Fruit fly (Drosophila melanogaster) whole organism, embryonic: ENCODE results near the gene CG8142.

Source experiments
- Atf6 ChIP-seq: fragments of 200-800 bp; sonication (Bioruptor generic); IDR thresholded peaks from 2 replicates; pipeline ENCODE4 v1.3.6; 2022; ENCODE audit warnings: missing biosample characterization, missing genetic modification characterization
- B-H1 ChIP-seq: fragments of 200-800 bp; sonication (Bioruptor generic); IDR thresholded peaks from 3 replicates; pipeline ENCODE4 v1.3.6; 2022; ENCODE audit warnings: missing biosample characterization, missing genetic modification characterization
- CG11085 ChIP-seq: fragments of 200-800 bp; sonication (Bioruptor generic); IDR thresholded peaks from 2 replicates; pipeline ENCODE4 v1.3.6; 2022; ENCODE audit warnings: missing biosample characterization, missing genetic modification characterization
- CG11504 ChIP-seq: fragments of 200-800 bp; sonication (Bioruptor generic); optimal IDR thresholded peaks from 3 replicates; lab custom pipeline; 2019; ENCODE audit warnings: missing biosample characterization, mild to moderate bottlenecking, missing genetic modification characterization, moderate library complexity
- CG13296 ChIP-seq: fragments of 200-800 bp; sonication (Bioruptor generic); optimal IDR thresholded peaks from 3 replicates; lab custom pipeline; 2018; ENCODE audit warnings: missing biosample characterization, mild to moderate bottlenecking, missing genetic modification characterization
- CG14050 ChIP-seq: fragments of 200-800 bp; sonication (Bioruptor generic); IDR thresholded peaks from 3 replicates; pipeline ENCODE4 v1.3.6; 2022; ENCODE audit warnings: missing biosample characterization, missing genetic modification characterization
- CG14710 ChIP-seq: fragments of 200-800 bp; sonication (Bioruptor generic); optimal IDR thresholded peaks from 3 replicates; lab custom pipeline; 2019; ENCODE audit warnings: missing biosample characterization, mild to moderate bottlenecking, missing genetic modification characterization, moderate library complexity
- CG14965 ChIP-seq: fragments of 200-800 bp; sonication (Bioruptor generic); optimal IDR thresholded peaks from 2 replicates; lab custom pipeline; 2016; ENCODE audit warnings: missing biosample characterization, missing genetic modification characterization, borderline replicate concordance
- CG1602 ChIP-seq: fragments of 200-800 bp; sonication (Bioruptor generic); optimal IDR thresholded peaks from 3 replicates; lab custom pipeline; 2016; ENCODE audit warnings: missing biosample characterization, missing genetic modification characterization
- CG16779 ChIP-seq: fragments of 200-800 bp; sonication (Bioruptor generic); IDR thresholded peaks from 2 replicates; pipeline ENCODE4 v1.3.6; 2022; ENCODE audit warnings: missing biosample characterization, missing genetic modification characterization
- CG17361 ChIP-seq: fragments of 200-800 bp; sonication (Bioruptor generic); IDR thresholded peaks from 3 replicates; pipeline ENCODE4 v1.3.6; 2022; ENCODE audit warnings: missing biosample characterization, missing genetic modification characterization
- CG1792 ChIP-seq: fragments of 200-800 bp; sonication (Bioruptor generic); optimal IDR thresholded peaks from 2 replicates; lab custom pipeline; 2016; ENCODE audit warnings: missing biosample characterization, missing genetic modification characterization
- CG3163 ChIP-seq: fragments of 200-800 bp; sonication (Bioruptor generic); optimal IDR thresholded peaks from 3 replicates; lab custom pipeline; 2016; ENCODE audit warnings: missing biosample characterization, missing genetic modification characterization
- CG3407 ChIP-seq: fragments of 200-800 bp; sonication (Bioruptor generic); optimal IDR thresholded peaks from 2 replicates; lab custom pipeline; 2018; ENCODE audit warnings: missing biosample characterization, mild to moderate bottlenecking, missing genetic modification characterization
- CG3838 ChIP-seq: fragments of 200-800 bp; sonication (Bioruptor generic); optimal IDR thresholded peaks from 3 replicates; lab custom pipeline; 2016; ENCODE audit warnings: missing biosample characterization, missing genetic modification characterization
- CG4820 ChIP-seq: fragments of 200-800 bp; sonication (Bioruptor generic); optimal IDR thresholded peaks from 3 replicates; lab custom pipeline; 2016; ENCODE audit warnings: missing biosample characterization, missing genetic modification characterization
- CG7745 ChIP-seq: fragments of 200-800 bp; sonication (Bioruptor generic); optimal IDR thresholded peaks from 2 replicates; lab custom pipeline; 2018; ENCODE audit warnings: missing biosample characterization, mild to moderate bottlenecking, missing genetic modification characterization, moderate library complexity
- CG7987 ChIP-seq: fragments of 200-800 bp; sonication (Bioruptor generic); optimal IDR thresholded peaks from 2 replicates; lab custom pipeline; 2018; ENCODE audit warnings: missing biosample characterization, mild to moderate bottlenecking, missing genetic modification characterization, moderate library complexity
- CG8281 ChIP-seq: fragments of 200-800 bp; sonication (Bioruptor generic); optimal IDR thresholded peaks from 2 replicates; lab custom pipeline; 2018; ENCODE audit warnings: missing biosample characterization, mild to moderate bottlenecking, missing genetic modification characterization, moderate library complexity
- Chrac-16 ChIP-seq: fragments of 200-800 bp; sonication (Bioruptor generic); optimal IDR thresholded peaks from 3 replicates; lab custom pipeline; 2016; ENCODE audit warnings: missing biosample characterization, missing genetic modification characterization
- Dip2 ChIP-seq: fragments of 200-800 bp; sonication (Bioruptor generic); IDR thresholded peaks from 2 replicates; pipeline ENCODE4 v1.3.6; 2022; ENCODE audit warnings: missing biosample characterization, missing genetic modification characterization
- Dref ChIP-seq: fragments of 200-800 bp; sonication (Bioruptor generic); IDR thresholded peaks from 2 replicates; pipeline ENCODE4 v1.3.6; 2022; ENCODE audit warnings: missing biosample characterization, missing genetic modification characterization
- Gsc ChIP-seq: fragments of 200-800 bp; sonication (Bioruptor generic); IDR thresholded peaks from 2 replicates; pipeline ENCODE4 v1.3.6; 2022; ENCODE audit warnings: missing biosample characterization, missing genetic modification characterization
- HLHmδ ChIP-seq: fragments of 200-800 bp; sonication (Bioruptor generic); optimal IDR thresholded peaks from 2 replicates; lab custom pipeline; 2018; ENCODE audit warnings: missing biosample characterization, mild to moderate bottlenecking, missing genetic modification characterization, moderate library complexity
- Hey ChIP-seq: fragments of 200-800 bp; sonication (Bioruptor generic); optimal IDR thresholded peaks from 3 replicates; lab custom pipeline; 2018; ENCODE audit warnings: missing biosample characterization, mild to moderate bottlenecking, missing genetic modification characterization
- Hr78 ChIP-seq, 2 experiments: fragments of 200-800 bp in 1 of 2; fragments of >200 bp in 1 of 2; sonication (Bioruptor generic) in 1 of 2; optimal IDR thresholded peaks; 2 replicates each; lab custom pipeline; 2017 to 2019; ENCODE audit warnings: missing biosample characterization in 2 of 2, missing genetic modification characterization in 2 of 2, mild to moderate bottlenecking in 1 of 2, moderate library complexity in 1 of 2
- MESR4 ChIP-seq: fragments of 200-800 bp; sonication (Bioruptor generic); optimal IDR thresholded peaks from 2 replicates; lab custom pipeline; 2018; ENCODE audit warnings: missing biosample characterization, mild to moderate bottlenecking, missing genetic modification characterization, moderate library complexity
- Oli ChIP-seq: fragments of 200-800 bp; sonication (Bioruptor generic); optimal IDR thresholded peaks from 2 replicates; lab custom pipeline; 2018; ENCODE audit warnings: missing biosample characterization, mild to moderate bottlenecking, missing genetic modification characterization, moderate library complexity
- Poxn ChIP-seq: fragments of 200-800 bp; sonication (Bioruptor generic); IDR thresholded peaks from 2 replicates; pipeline ENCODE4 v1.3.6; 2022; ENCODE audit warnings: missing biosample characterization, missing genetic modification characterization
- Vsx1 ChIP-seq: fragments of 200-800 bp; sonication (Bioruptor generic); optimal IDR thresholded peaks from 2 replicates; lab custom pipeline; 2017; ENCODE audit warnings: missing biosample characterization, mild to moderate bottlenecking, missing genetic modification characterization, missing genetic modification reagents
- Xbp1 ChIP-seq: fragments of 200-800 bp; sonication (Bioruptor generic); optimal IDR thresholded peaks from 3 replicates; lab custom pipeline; 2016; ENCODE audit warnings: missing biosample characterization, mild to moderate bottlenecking, missing genetic modification characterization
- bab2 ChIP-seq: fragments of 200-800 bp; sonication (Bioruptor generic); optimal IDR thresholded peaks from 2 replicates; lab custom pipeline; 2016; ENCODE audit warnings: missing biosample characterization, missing genetic modification characterization
- cad ChIP-seq: fragments of >200 bp; optimal IDR thresholded peaks from 2 replicates; lab custom pipeline; 2017; ENCODE audit warnings: missing biosample characterization, missing genetic modification characterization
- crp ChIP-seq, 2 experiments: fragments of 200-800 bp; sonication (Bioruptor generic); optimal IDR thresholded peaks; 2 replicates in 1 of 2; 3 replicates in 1 of 2; lab custom pipeline; 2017; ENCODE audit warnings: missing biosample characterization in 2 of 2, missing genetic modification characterization in 2 of 2, mild to moderate bottlenecking in 1 of 2, moderate library complexity in 1 of 2
- ewg ChIP-seq: fragments of 200-800 bp; sonication (Bioruptor generic); optimal IDR thresholded peaks from 3 replicates; lab custom pipeline; 2017; ENCODE audit warnings: mild to moderate bottlenecking, missing biosample characterization, missing genetic modification reagents, missing genetic modification characterization
- fu2 ChIP-seq: fragments of 200-800 bp; sonication (Bioruptor generic); optimal IDR thresholded peaks from 2 replicates; lab custom pipeline; 2016; ENCODE audit warnings: missing biosample characterization, missing genetic modification characterization
- gsb-n ChIP-seq: fragments of 200-800 bp; sonication (Bioruptor generic); optimal IDR thresholded peaks from 3 replicates; lab custom pipeline; 2018; ENCODE audit warnings: missing biosample characterization, mild to moderate bottlenecking, missing genetic modification characterization
- hth ChIP-seq: fragments of >200 bp; optimal IDR thresholded peaks from 2 replicates; lab custom pipeline; 2017; ENCODE audit warnings: inconsistent platforms
- knrl ChIP-seq: fragments of 200-800 bp; sonication (Bioruptor generic); IDR thresholded peaks from 3 replicates; pipeline ENCODE4 v1.3.6; 2022; ENCODE audit warnings: missing biosample characterization, missing genetic modification characterization; ENCODE audit not compliant: partially characterized antibody
- lilli ChIP-seq: fragments of 200-800 bp; sonication (Bioruptor generic); optimal IDR thresholded peaks from 3 replicates; lab custom pipeline; 2016; ENCODE audit warnings: missing biosample characterization, missing genetic modification characterization
- odd ChIP-seq: fragments of 200-800 bp; sonication (Bioruptor generic); optimal IDR thresholded peaks from 2 replicates; lab custom pipeline; 2017; ENCODE audit warnings: missing biosample characterization, mild to moderate bottlenecking, missing genetic modification characterization
- org-1 ChIP-seq: fragments of 200-800 bp; sonication (Bioruptor generic); optimal IDR thresholded peaks from 2 replicates; lab custom pipeline; 2017; ENCODE audit warnings: missing biosample characterization, missing genetic modification characterization
- pan ChIP-seq, 4 experiments: fragments of >200 bp in 3 of 4; fragments of 200-800 bp in 1 of 4; sonication (Bioruptor generic) in 1 of 4; optimal IDR thresholded peaks in 3 of 4; IDR thresholded peaks in 1 of 4; 2 replicates each; pipeline versions ENCODE4 v1.3.6 to Lab custom; 2017 to 2022; ENCODE audit warnings: missing biosample characterization in 2 of 4, missing genetic modification characterization in 2 of 4, mixed read lengths in 1 of 4
- pita ChIP-seq: fragments of 200-800 bp; sonication (Bioruptor generic); optimal IDR thresholded peaks from 2 replicates; lab custom pipeline; 2017; ENCODE audit warnings: missing biosample characterization, mild to moderate bottlenecking, missing genetic modification characterization
- pum ChIP-seq: fragments of 200-800 bp; sonication (Bioruptor generic); optimal IDR thresholded peaks from 2 replicates; lab custom pipeline; 2016; ENCODE audit warnings: missing biosample characterization, missing genetic modification characterization
- rib ChIP-seq: fragments of 200-800 bp; sonication (Bioruptor generic); IDR thresholded peaks from 2 replicates; pipeline ENCODE4 v1.3.6; 2022; ENCODE audit warnings: missing biosample characterization, missing genetic modification characterization
- run ChIP-seq: fragments of 200-800 bp; sonication (Bioruptor generic); optimal IDR thresholded peaks from 3 replicates; lab custom pipeline; 2018; ENCODE audit warnings: missing biosample characterization, mild to moderate bottlenecking, missing genetic modification characterization
- tin ChIP-seq: fragments of 200-800 bp; sonication (Bioruptor generic); optimal IDR thresholded peaks from 3 replicates; lab custom pipeline; 2016; ENCODE audit warnings: missing biosample characterization, missing genetic modification characterization
- vvl ChIP-seq: fragments of 200-800 bp; sonication (Bioruptor generic); IDR thresholded peaks from 2 replicates; pipeline ENCODE4 v1.3.6; 2022; ENCODE audit warnings: missing biosample characterization, missing genetic modification characterization

CG8142 gene

dm6 chrX:17880269-17880889 is 35.9 kb upstream of the CG8142 start (continued):
- TF ChIP-seq CG3838 (GFP tag; lab: Kevin White, UChicago): peak; percentile 87
- TF ChIP-seq CG13296 (GFP tag; lab: Kevin White, UChicago): peak; percentile 90
- no peak for TF ChIP-seq knrl (GFP tag; lab: Robert Waterston, UW)
- peak; percentile 85 for TF ChIP-seq CG8281 (tag; lab: Kevin White, UChicago)
- TF ChIP-seq bab2 (GFP tag; lab: Kevin White, UChicago): peak; percentile 96
- peak; percentile 50 for TF ChIP-seq CG14965 (GFP tag; lab: Kevin White, UChicago)
- TF ChIP-seq odd: peak; percentile 86
- TF ChIP-seq cad (GFP tag; lab: Kevin White, UChicago): no peak
- peak; percentile 92 for TF ChIP-seq ewg
- TF ChIP-seq CG17361 (GFP tag; lab: Robert Waterston, UW): peak; percentile 95
- peak; percentile 90 for TF ChIP-seq CG3407 (GFP tag; lab: Kevin White, UChicago)
- TF ChIP-seq Xbp1 (GFP tag; lab: Kevin White, UChicago): peak; percentile 98
- TF ChIP-seq org-1 (GFP tag; lab: Kevin White, UChicago): peak; percentile 94
- peak; percentile 81 for TF ChIP-seq CG1792 (GFP tag; lab: Kevin White, UChicago)
- TF ChIP-seq CG1602: peak; percentile 91
- peak in 1 of 2 experiments; percentile 86 for TF ChIP-seq Hr78 (GFP tag; optimal IDR thresholded peaks at IDR 0.05; lab: Kevin White, UChicago)
- TF ChIP-seq crp (GFP tag; optimal IDR thresholded peaks at IDR 0.05; lab: Kevin White, UChicago): peak in 1 of 2 experiments; percentile 60
- peak; percentile 49 for TF ChIP-seq MESR4 (GFP tag; lab: Kevin White, UChicago)
- TF ChIP-seq tin (GFP tag; lab: Kevin White, UChicago): peak; percentile 90
- TF ChIP-seq Atf6: peak; percentile 96
- peak; percentile 95 for TF ChIP-seq fu2 (GFP tag; lab: Kevin White, UChicago)
- TF ChIP-seq pita: no peak
- TF ChIP-seq Dip2: peak; percentile 50
- TF ChIP-seq Chrac-16 (GFP tag; lab: Kevin White, UChicago): peak; percentile 96
- peak; percentile 98 for TF ChIP-seq lilli (GFP tag; lab: Kevin White, UChicago)
- peak; percentile 93 for TF ChIP-seq B-H1 (GFP tag; lab: Robert Waterston, UW)
- TF ChIP-seq Gsc: peak; percentile 86
- TF ChIP-seq CG7987 (GFP tag; lab: Kevin White, UChicago): peak; percentile 83
- peak; percentile 90 for TF ChIP-seq rib
- peak; percentile 85 for TF ChIP-seq Hey (tag; lab: Kevin White, UChicago)
- peak; percentile 45 for TF ChIP-seq Dref
- TF ChIP-seq vvl (GFP tag; lab: Robert Waterston, UW): peak; percentile 98
- TF ChIP-seq CG14050 (GFP tag; lab: Robert Waterston, UW): peak; percentile 92
- TF ChIP-seq gsb-n (tag; lab: Kevin White, UChicago): peak; percentile 92
- peak; percentile 11 for TF ChIP-seq HLHmδ (GFP tag; lab: Kevin White, UChicago)
- no peak for TF ChIP-seq hth
- TF ChIP-seq pum: peak; percentile 94
- peak; percentile 76 for TF ChIP-seq Vsx1 (GFP tag; lab: Kevin White, UChicago)
- no peak for TF ChIP-seq CG7745
- peak; percentile 96 for TF ChIP-seq Oli (tag; lab: Kevin White, UChicago)
- TF ChIP-seq CG3163: peak; percentile 72
- TF ChIP-seq CG4820 (GFP tag; lab: Kevin White, UChicago): peak; percentile 83
- peak; percentile 87 for TF ChIP-seq Poxn (GFP tag; lab: Robert Waterston, UW)
- TF ChIP-seq pan (optimal IDR thresholded peaks at IDR 0.05; lab: Kevin White, UChicago): no peak
- TF ChIP-seq pan (GFP tag; optimal IDR thresholded peaks at IDR 0.05 in 1 of 2, IDR thresholded peaks at IDR 0.05 in 1 of 2): peak in 1 of 2 experiments; percentile 97
- peak; percentile 66 for TF ChIP-seq CG14710 (tag; lab: Kevin White, UChicago)
- TF ChIP-seq run (tag; lab: Kevin White, UChicago): peak; percentile 89
- TF ChIP-seq CG11085 (GFP tag; lab: Robert Waterston, UW): peak; percentile 95
- TF ChIP-seq CG16779 (GFP tag; lab: Robert Waterston, UW): peak; percentile 92
- peak; percentile 94 for TF ChIP-seq CG11504 (tag; lab: Kevin White, UChicago)
